Worm (Caenorhabditis elegans) whole organism, young adult: Measurements from ENCODE around the gene D1025.1.

Experiments used
- ama-1 ChIP-seq, 3 experiments: fragments of 150-350 bp in 1 of 3; sonication (generic microtip) in 2 of 3; optimal IDR thresholded peaks; 2 replicates each; lab custom pipeline; 2014 to 2018; ENCODE audit warnings: missing biosample characterization in 2 of 3, missing genetic modification characterization in 2 of 3, missing genetic modification reagents in 2 of 3
- dpl-1 ChIP-seq: fragments of 150-350 bp; optimal IDR thresholded peaks from 2 replicates; lab custom pipeline; 2014; ENCODE audit warnings: missing biosample characterization, missing genetic modification reagents, missing genetic modification characterization
- madf-10 ChIP-seq: sonication (generic microtip); optimal IDR thresholded peaks from 2 replicates; lab custom pipeline; 2016; ENCODE audit warnings: mild to moderate bottlenecking, missing genetic modification characterization, missing compliant biosample characterization
- mel-28 ChIP-seq: sonication (generic microtip); optimal IDR thresholded peaks from 2 replicates; lab custom pipeline; 2016; ENCODE audit warnings: borderline replicate concordance, mild to moderate bottlenecking, missing genetic modification characterization, missing compliant biosample characterization
- snpc-1.3 ChIP-seq: sonication (generic microtip); optimal IDR thresholded peaks from 2 replicates; lab custom pipeline; 2017; ENCODE audit warnings: missing genetic modification characterization, mild to moderate bottlenecking, missing compliant biosample characterization, antibody characterized with exemption, moderate library complexity, missing genotype, missing genetic modification reagents; ENCODE audit not compliant: insufficient read depth

DNA sequence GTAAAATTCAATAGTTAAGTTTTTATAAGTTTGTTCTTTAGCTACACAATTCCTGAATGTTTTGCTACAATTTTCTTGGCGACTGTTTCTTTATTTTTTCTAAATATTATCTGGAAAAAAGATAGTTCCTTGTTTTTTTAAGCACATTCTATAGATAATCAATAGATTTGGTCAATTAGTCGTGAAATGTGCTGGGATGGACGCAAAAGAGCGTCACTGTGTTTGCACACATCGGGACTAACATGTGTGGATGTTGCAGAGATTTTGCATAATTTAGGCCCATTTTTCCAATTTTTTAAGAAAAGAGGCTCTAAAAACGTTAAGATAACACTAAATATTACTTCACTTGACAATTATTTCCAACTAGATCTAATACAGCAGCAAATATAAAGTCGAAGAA lies 7.1 kb upstream of the D1025.1 start:
- no peak for TF ChIP-seq snpc-1.3 (tag; lab: Kevin White, UChicago)
- no peak for TF ChIP-seq madf-10 (tag; lab: Kevin White, UChicago)
- no peak for TF ChIP-seq ama-1 (optimal IDR thresholded peaks at IDR 0.05; lab: Kevin White, UChicago)
- no peak for TF ChIP-seq ama-1 (GFP tag; optimal IDR thresholded peaks at IDR 0.05; lab: Kevin White, UChicago)
- no peak for TF ChIP-seq mel-28 (tag; lab: Kevin White, UChicago)
- TF ChIP-seq dpl-1 (GFP tag; lab: Kevin White, UChicago), result no peak
